Fruit fly (Drosophila melanogaster) whole organism: ENCODE data around the gene CG2962.

Experiments used
- CG8478 ChIP-seq: fragments of >200 bp; optimal IDR thresholded peaks from 2 replicates; lab custom pipeline; 2018; ENCODE audit warnings: inconsistent platforms
- Dll ChIP-seq: fragments of >200 bp; optimal IDR thresholded peaks from 2 replicates; lab custom pipeline; 2017
- EcR ChIP-seq, 2 experiments: fragments of >200 bp; optimal IDR thresholded peaks; 2 replicates each; lab custom pipeline; 2017; ENCODE audit warnings: missing biosample characterization in 2 of 2, missing genetic modification characterization in 2 of 2, missing genetic modification reagents in 2 of 2
- psq ChIP-seq: fragments of >200 bp; optimal IDR thresholded peaks from 2 replicates; lab custom pipeline; 2017

DNA sequence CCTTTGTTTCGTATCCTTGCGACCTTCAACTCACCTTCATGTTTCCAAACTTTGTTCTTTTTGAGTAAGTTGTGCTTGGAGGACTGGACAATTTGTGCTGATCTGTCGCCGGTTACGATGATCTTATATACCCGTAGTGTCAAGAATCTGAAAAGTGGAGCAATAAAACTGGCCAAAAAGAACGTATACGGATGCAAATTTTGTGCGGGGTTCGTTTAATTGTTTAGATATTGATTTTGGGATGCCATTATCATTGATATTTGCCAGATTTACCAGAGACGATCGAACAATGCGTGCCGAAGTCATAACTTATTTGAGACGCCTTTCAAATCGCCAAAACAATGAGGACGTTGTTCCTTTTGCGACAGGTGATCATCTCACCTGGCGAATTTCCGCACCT, 2.6 kb upstream of the CG2962 start, which contains the start of gene CG15308:
- TF ChIP-seq EcR (GFP tag; optimal IDR thresholded peaks at IDR 0.05; lab: Kevin White, UChicago), result no peak
- TF ChIP-seq Dll, result no peak
- no peak for TF ChIP-seq psq (lab: Kevin White, UChicago)
- no peak for TF ChIP-seq CG8478 (lab: Kevin White, UChicago)
